Fruit fly (Drosophila melanogaster): ENCODE data around the gene Idua.

The Idua gene

DNA sequence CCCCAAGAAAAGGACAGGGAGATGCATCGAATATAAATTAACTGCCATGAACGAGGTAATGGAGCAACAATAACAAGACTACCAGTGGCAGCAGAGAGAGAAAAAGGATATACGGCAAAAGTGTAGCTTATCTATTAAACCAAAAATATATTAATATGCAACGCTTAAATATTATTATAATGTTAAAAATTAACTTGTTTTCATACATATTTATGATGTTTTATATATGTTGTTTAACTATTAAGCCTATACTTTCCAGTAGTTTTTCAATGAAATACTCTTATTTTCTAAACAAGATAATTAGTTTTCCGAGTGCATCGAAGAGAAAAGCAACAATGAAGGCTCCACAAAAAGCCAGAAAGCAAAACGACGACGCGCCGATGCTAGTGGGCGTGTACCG lies 44.4 kb downstream of the Idua start:
- no peak for TF ChIP-seq CG14711 (tag; optimal IDR thresholded peaks at IDR 0.05)
- no peak for TF ChIP-seq CG7045 (GFP tag; optimal IDR thresholded peaks at IDR 0.05)
- TF ChIP-seq ovo (GFP tag; optimal IDR thresholded peaks at IDR 0.05): no peak
- TF ChIP-seq Mnt (GFP tag; optimal IDR thresholded peaks at IDR 0.05): no peak
- no peak for TF ChIP-seq Clk (GFP tag; optimal IDR thresholded peaks at IDR 0.05)
- no peak for TF ChIP-seq pad (GFP tag; optimal IDR thresholded peaks at IDR 0.05)
- TF ChIP-seq tj (GFP tag; optimal IDR thresholded peaks at IDR 0.05): no peak
- TF ChIP-seq CG5204 (GFP tag; optimal IDR thresholded peaks at IDR 0.05): no peak

- TF ChIP-seq tj (GFP tag; optimal IDR thresholded peaks at IDR 0.05) (no peak), CG12768 (GFP tag; optimal IDR thresholded peaks at IDR 0.05) (no peak), ovo (GFP tag; optimal IDR thresholded peaks at IDR 0.05) (no peak), cnc (optimal IDR thresholded peaks at IDR 0.05) (no peak), Mnt (GFP tag; optimal IDR thresholded peaks at IDR 0.05) (no peak), cic (GFP tag; optimal IDR thresholded peaks at IDR 0.05) (no peak), pad (GFP tag; optimal IDR thresholded peaks at IDR 0.05) (no peak), CG33017 (tag; optimal IDR thresholded peaks at IDR 0.05) (no peak), CG1620 (GFP tag; optimal IDR thresholded peaks at IDR 0.05) (no peak), bab1 (GFP tag; optimal IDR thresholded peaks at IDR 0.05) (no peak), Clk (GFP tag; optimal IDR thresholded peaks at IDR 0.05) (no peak), CG7101 (tag; optimal IDR thresholded peaks at IDR 0.05) (no peak), CG7045 (GFP tag; optimal IDR thresholded peaks at IDR 0.05) (no peak), toe (GFP tag; optimal IDR thresholded peaks at IDR 0.05) (no peak), CG5204 (GFP tag; optimal IDR thresholded peaks at IDR 0.05) (no peak), CG14711 (tag; optimal IDR thresholded peaks at IDR 0.05) (no peak), Crg-1 (GFP tag; optimal IDR thresholded peaks at IDR 0.05) (no peak), Hr96 (GFP tag; optimal IDR thresholded peaks at IDR 0.05) (no peak), kay (GFP tag; ENCODE audit: borderline replicate concordance) (no peak)
Observed at dm6 chr2L:11067970-11068369, 44.9 kb downstream of the Idua start.

DNA sequence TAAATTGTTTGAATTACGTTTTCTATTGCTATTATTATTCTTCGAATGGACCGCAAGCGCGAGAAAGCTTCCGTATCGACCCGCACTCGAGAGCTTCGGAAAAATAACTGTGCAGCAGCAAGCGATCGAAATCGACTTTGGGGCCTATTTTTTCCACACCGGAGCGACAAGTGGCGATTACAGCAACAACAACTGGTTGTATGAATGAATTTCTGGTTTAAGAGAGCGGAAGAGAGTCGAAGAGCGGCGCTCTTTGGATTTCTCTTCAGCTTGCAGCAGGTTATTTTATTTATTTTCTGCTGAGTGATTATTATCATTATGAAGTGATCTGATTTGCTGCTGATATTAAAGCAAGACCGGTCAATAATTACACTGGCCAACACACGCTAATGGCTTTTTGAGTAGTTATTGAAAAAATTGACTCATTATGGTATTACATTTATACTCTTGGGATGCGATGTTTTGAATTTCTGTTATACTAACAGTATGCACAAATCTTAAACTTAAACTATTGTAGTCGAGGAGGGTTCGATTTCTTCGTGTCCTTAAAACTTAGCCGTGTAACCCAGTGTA lies 45.9 kb downstream of the Idua start, which contains the start of gene Samuel:
Gene Samuel, minus strand, starts transcription at position 112 of the 573 bp plus-strand sequence.
- TF ChIP-seq tj (GFP tag; optimal IDR thresholded peaks at IDR 0.05) (peak; percentile 57), CG33017 (tag; optimal IDR thresholded peaks at IDR 0.05) (peak; percentile 44), cic (GFP tag; optimal IDR thresholded peaks at IDR 0.05) (peak; percentile 89), pad (GFP tag; optimal IDR thresholded peaks at IDR 0.05) (no peak), CG12768 (GFP tag; optimal IDR thresholded peaks at IDR 0.05) (peak; percentile 16), ovo (GFP tag; optimal IDR thresholded peaks at IDR 0.05) (peak; percentile 62), CG11617 (GFP tag; optimal IDR thresholded peaks at IDR 0.05) (peak; percentile 16), CG7101 (tag; optimal IDR thresholded peaks at IDR 0.05) (no peak), toe (GFP tag; optimal IDR thresholded peaks at IDR 0.05) (no peak), Mnt (GFP tag; optimal IDR thresholded peaks at IDR 0.05) (peak; percentile 53), kay (GFP tag; ENCODE audit: borderline replicate concordance) (no peak)

dm6 chr2L:11065932-11066823 lies 46.7 kb downstream of the Idua start:
- TF ChIP-seq CG1620 (GFP tag; optimal IDR thresholded peaks at IDR 0.05): no peak
- TF ChIP-seq Hr96 (GFP tag; optimal IDR thresholded peaks at IDR 0.05): peak; percentile 62
- TF ChIP-seq Clk (GFP tag; optimal IDR thresholded peaks at IDR 0.05): no peak
- TF ChIP-seq tj (GFP tag; optimal IDR thresholded peaks at IDR 0.05): no peak
- TF ChIP-seq ovo (GFP tag; optimal IDR thresholded peaks at IDR 0.05): peak; percentile 44
- peak; percentile 39 for TF ChIP-seq CG14711 (tag; optimal IDR thresholded peaks at IDR 0.05)
- TF ChIP-seq cic (GFP tag; optimal IDR thresholded peaks at IDR 0.05): no peak
- peak in 1 of 2 experiments; percentile 46 for TF ChIP-seq cnc (optimal IDR thresholded peaks at IDR 0.05)
- TF ChIP-seq toe (GFP tag; optimal IDR thresholded peaks at IDR 0.05): no peak
- no peak for TF ChIP-seq CG7101 (tag; optimal IDR thresholded peaks at IDR 0.05)
- no peak for TF ChIP-seq CG33017 (tag; optimal IDR thresholded peaks at IDR 0.05)
- TF ChIP-seq bab1 (GFP tag; optimal IDR thresholded peaks at IDR 0.05): no peak
- peak; percentile 71 for TF ChIP-seq pad (GFP tag; optimal IDR thresholded peaks at IDR 0.05)
- TF ChIP-seq CG7045 (GFP tag; optimal IDR thresholded peaks at IDR 0.05): no peak
- no peak for TF ChIP-seq kay (GFP tag; ENCODE audit: borderline replicate concordance)
- TF ChIP-seq CG5204 (GFP tag; optimal IDR thresholded peaks at IDR 0.05): peak; percentile 55
- TF ChIP-seq Mnt (GFP tag; optimal IDR thresholded peaks at IDR 0.05): no peak
- TF ChIP-seq CG12768 (GFP tag; optimal IDR thresholded peaks at IDR 0.05): no peak
- no peak for TF ChIP-seq CG11617 (GFP tag; optimal IDR thresholded peaks at IDR 0.05)
- no peak for TF ChIP-seq Crg-1 (GFP tag; optimal IDR thresholded peaks at IDR 0.05)

DNA sequence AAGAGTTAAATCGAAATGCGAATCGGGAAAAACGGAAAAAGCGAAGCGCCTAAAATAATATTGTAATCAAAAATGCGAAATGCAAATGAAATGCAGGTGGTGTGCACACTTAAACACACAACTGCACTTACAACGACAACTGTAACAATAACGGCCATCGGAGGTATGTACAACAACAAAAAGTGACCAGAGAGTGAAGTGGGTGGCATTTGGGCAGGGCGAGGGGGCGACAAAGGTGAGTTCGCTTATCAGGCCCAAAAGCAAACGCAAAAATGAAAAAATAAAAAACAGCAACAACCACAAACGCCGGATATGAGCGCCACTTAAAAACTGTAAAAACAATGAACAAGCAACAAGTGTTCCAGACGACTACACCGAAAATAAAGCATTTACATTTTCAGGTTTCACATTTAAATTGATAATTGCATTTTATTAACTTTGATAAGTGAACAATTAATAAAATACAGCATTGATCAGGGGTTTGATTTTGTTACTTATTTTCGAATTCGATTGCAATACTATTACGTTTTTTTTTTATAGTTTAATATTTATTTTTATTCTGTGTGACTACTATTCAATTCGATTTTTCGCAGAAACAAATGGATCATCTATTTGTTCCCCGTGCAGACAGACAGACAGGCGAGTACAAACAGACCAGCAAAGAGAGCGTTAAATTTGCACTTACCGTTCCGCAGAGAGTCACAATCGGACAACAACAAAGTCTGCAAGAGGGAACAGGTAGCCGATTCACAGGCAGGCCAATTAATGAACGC lies 47.6 kb downstream of the Idua start:
- TF ChIP-seq CG12768 (GFP tag; optimal IDR thresholded peaks at IDR 0.05): peak; percentile 72
- TF ChIP-seq toe (GFP tag; optimal IDR thresholded peaks at IDR 0.05): peak; percentile 45
- TF ChIP-seq CG1620 (GFP tag; optimal IDR thresholded peaks at IDR 0.05): peak; percentile 53
- peak; percentile 69 for TF ChIP-seq pad (GFP tag; optimal IDR thresholded peaks at IDR 0.05)
- peak in 1 of 2 experiments; percentile 18 for TF ChIP-seq cnc (optimal IDR thresholded peaks at IDR 0.05)
- TF ChIP-seq CG7101 (tag; optimal IDR thresholded peaks at IDR 0.05): peak; percentile 85
- TF ChIP-seq cic (GFP tag; optimal IDR thresholded peaks at IDR 0.05): peak; percentile 68
- peak; percentile 52 for TF ChIP-seq CG5204 (GFP tag; optimal IDR thresholded peaks at IDR 0.05)
- TF ChIP-seq kay (GFP tag; ENCODE audit: borderline replicate concordance): peak; percentile 94
- TF ChIP-seq Clk (GFP tag; optimal IDR thresholded peaks at IDR 0.05): no peak
- TF ChIP-seq CG33017 (tag; optimal IDR thresholded peaks at IDR 0.05): peak; percentile 86
- TF ChIP-seq CG14711 (tag; optimal IDR thresholded peaks at IDR 0.05): peak; percentile 82
- peak; percentile 89 for TF ChIP-seq CG11617 (GFP tag; optimal IDR thresholded peaks at IDR 0.05)
- peak; percentile 35 for TF ChIP-seq Crg-1 (GFP tag; optimal IDR thresholded peaks at IDR 0.05)
- TF ChIP-seq CG7045 (GFP tag; optimal IDR thresholded peaks at IDR 0.05): peak; percentile 58
- TF ChIP-seq tj (GFP tag; optimal IDR thresholded peaks at IDR 0.05): peak; percentile 76
- peak; percentile 70 for TF ChIP-seq ovo (GFP tag; optimal IDR thresholded peaks at IDR 0.05)
- peak; percentile 2 for TF ChIP-seq Hr96 (GFP tag; optimal IDR thresholded peaks at IDR 0.05)
- peak; percentile 52 for TF ChIP-seq Mnt (GFP tag; optimal IDR thresholded peaks at IDR 0.05)
- TF ChIP-seq bab1 (GFP tag; optimal IDR thresholded peaks at IDR 0.05): peak; percentile 91

All from whole organism, adult.